Worm (Caenorhabditis elegans) whole organism, young adult: ENCODE results near the gene F40H3.1.

Experiments used
- B0336.3 ChIP-seq: fragments of 200-800 bp; sonication (Bioruptor generic); IDR thresholded peaks from 2 replicates; pipeline ENCODE4 v1.3.6; 2022; ENCODE audit warnings: missing genetic modification characterization, missing compliant biosample characterization
- D2030.7 ChIP-seq: fragments of 200-800 bp; sonication (Bioruptor generic); IDR thresholded peaks from 2 replicates; pipeline ENCODE4 v1.3.6; 2022; ENCODE audit warnings: missing genetic modification reagents, missing genetic modification characterization, missing compliant biosample characterization
- F22D6.2 ChIP-seq: sonication (generic microtip); optimal IDR thresholded peaks from 2 replicates; lab custom pipeline; 2016; ENCODE audit warnings: mild to moderate bottlenecking, missing genetic modification characterization, missing compliant biosample characterization
- F37B4.10 ChIP-seq: fragments of 200-800 bp; sonication (Bioruptor generic); IDR thresholded peaks from 2 replicates; pipeline ENCODE4 v1.3.6; 2022; ENCODE audit warnings: missing genetic modification characterization, missing compliant biosample characterization
- F39B2.1 ChIP-seq: fragments of 200-800 bp; sonication (Bioruptor generic); IDR thresholded peaks from 2 replicates; pipeline ENCODE4 v1.3.6; 2022; ENCODE audit warnings: missing genetic modification reagents, missing genetic modification characterization, missing compliant biosample characterization
- F55B11.4 ChIP-seq: sonication (generic microtip); optimal IDR thresholded peaks from 2 replicates; lab custom pipeline; 2016; ENCODE audit warnings: missing compliant biosample characterization, missing genetic modification characterization, borderline replicate concordance; ENCODE audit not compliant: insufficient read depth
- Y67H2A.10 ChIP-seq: fragments of 200-800 bp; sonication (Bioruptor generic); conservative IDR thresholded peaks from 2 replicates; pipeline ENCODE4 v1.3.6; 2022; ENCODE audit warnings: missing genetic modification reagents, missing genetic modification characterization, missing compliant biosample characterization
- bed-1 ChIP-seq: fragments of 200-800 bp; sonication (Bioruptor generic); IDR thresholded peaks from 2 replicates; pipeline ENCODE4 v1.3.6; 2022; ENCODE audit warnings: missing genetic modification reagents, missing genetic modification characterization, missing compliant biosample characterization
- cebp-1 ChIP-seq, 2 experiments: fragments of 200-800 bp in 1 of 2; sonication (Bioruptor generic) in 1 of 2; sonication (generic microtip) in 1 of 2; IDR thresholded peaks in 1 of 2; optimal IDR thresholded peaks in 1 of 2; 2 replicates each; pipeline versions ENCODE4 v1.3.6 to Lab custom; 2017 to 2022; ENCODE audit warnings: missing compliant biosample characterization in 2 of 2, missing genetic modification characterization in 2 of 2, mild to moderate bottlenecking in 1 of 2, missing genetic modification reagents in 1 of 2, moderate library complexity in 1 of 2
- ceh-100 ChIP-seq: fragments of 200-800 bp; sonication (Bioruptor generic); IDR thresholded peaks from 2 replicates; pipeline ENCODE4 v1.3.6; 2022; ENCODE audit warnings: missing genetic modification reagents, missing genetic modification characterization, missing compliant biosample characterization
- ceh-40 ChIP-seq: fragments of 200-800 bp; sonication (Bioruptor generic); IDR thresholded peaks from 2 replicates; pipeline ENCODE4 v1.3.6; 2022; ENCODE audit warnings: missing genetic modification characterization, missing compliant biosample characterization
- ceh-79 ChIP-seq: sonication (generic microtip); optimal IDR thresholded peaks from 2 replicates; lab custom pipeline; 2017; ENCODE audit warnings: mild to moderate bottlenecking, missing genetic modification characterization, missing compliant biosample characterization
- ceh-91 ChIP-seq: fragments of 200-800 bp; sonication (Bioruptor generic); IDR thresholded peaks from 2 replicates; pipeline ENCODE4 v1.3.6; 2022; ENCODE audit warnings: missing genetic modification reagents, missing genetic modification characterization, missing compliant biosample characterization
- die-1 ChIP-seq: sonication (generic microtip); optimal IDR thresholded peaks from 2 replicates; lab custom pipeline; 2016; ENCODE audit warnings: missing genotype, mild to moderate bottlenecking, missing genetic modification characterization, missing compliant biosample characterization
- dpff-1 ChIP-seq: sonication (generic microtip); optimal IDR thresholded peaks from 2 replicates; lab custom pipeline; 2017; ENCODE audit warnings: mild to moderate bottlenecking, missing genetic modification characterization, missing compliant biosample characterization
- egl-44 ChIP-seq: fragments of 200-800 bp; sonication (Bioruptor generic); IDR thresholded peaks from 2 replicates; pipeline ENCODE4 v1.3.6; 2022; ENCODE audit warnings: missing genetic modification reagents, missing genetic modification characterization, missing compliant biosample characterization
- hlh-12 ChIP-seq: sonication (generic microtip); optimal IDR thresholded peaks from 2 replicates; lab custom pipeline; 2016; ENCODE audit warnings: missing genetic modification characterization, missing compliant biosample characterization
- hmg-20 ChIP-seq: fragments of 200-800 bp; sonication (Bioruptor generic); IDR thresholded peaks from 2 replicates; pipeline ENCODE4 v1.3.6; 2022; ENCODE audit warnings: missing genetic modification reagents, missing genetic modification characterization, missing compliant biosample characterization
- hrde-1 ChIP-seq: sonication (generic microtip); optimal IDR thresholded peaks from 2 replicates; lab custom pipeline; 2016; ENCODE audit warnings: missing genetic modification characterization, mild to moderate bottlenecking, missing compliant biosample characterization, moderate library complexity, missing genotype, missing genetic modification reagents, borderline replicate concordance
- let-526 ChIP-seq: fragments of 200-800 bp; sonication (Bioruptor generic); IDR thresholded peaks from 2 replicates; pipeline ENCODE4 v1.3.6; 2022; ENCODE audit warnings: missing genetic modification reagents, missing genetic modification characterization, missing compliant biosample characterization
- let-607 ChIP-seq, 2 experiments: fragments of 200-800 bp in 1 of 2; sonication (Bioruptor generic) in 1 of 2; sonication (generic microtip) in 1 of 2; optimal IDR thresholded peaks; 2 replicates each; lab custom pipeline; 2016 to 2018; ENCODE audit warnings: mild to moderate bottlenecking in 2 of 2, missing compliant biosample characterization in 2 of 2, missing genetic modification characterization in 2 of 2, moderate library complexity in 2 of 2, missing genotype in 1 of 2
- lin-35 ChIP-seq, 3 experiments: fragments of 150-350 bp in 2 of 3; sonication (generic microtip) in 1 of 3; optimal IDR thresholded peaks; 2 replicates each; lab custom pipeline; 2014 to 2018; ENCODE audit warnings: missing biosample characterization in 3 of 3, missing genetic modification characterization in 3 of 3, missing genetic modification reagents in 3 of 3
- lir-1 ChIP-seq: fragments of 200-800 bp; sonication (Bioruptor generic); conservative IDR thresholded peaks from 2 replicates; pipeline ENCODE4 v1.3.6; 2022; ENCODE audit warnings: missing genetic modification reagents, missing genetic modification characterization, missing compliant biosample characterization
- lsl-1 ChIP-seq: fragments of 200-800 bp; sonication (Bioruptor generic); optimal IDR thresholded peaks from 2 replicates; lab custom pipeline; 2018; ENCODE audit warnings: mild to moderate bottlenecking, missing genetic modification characterization, moderate library complexity, missing compliant biosample characterization
- madf-6 ChIP-seq: fragments of 200-800 bp; sonication (Bioruptor generic); IDR thresholded peaks from 2 replicates; pipeline ENCODE4 v1.3.6; 2022; ENCODE audit warnings: missing genetic modification reagents, missing genetic modification characterization, missing compliant biosample characterization
- nfya-1 ChIP-seq: sonication (generic microtip); optimal IDR thresholded peaks from 2 replicates; lab custom pipeline; 2017; ENCODE audit warnings: antibody characterized with exemption, missing compliant biosample characterization, missing genetic modification characterization, borderline replicate concordance; ENCODE audit not compliant: insufficient read depth
- nfya-2 ChIP-seq: fragments of 200-800 bp; sonication (Bioruptor generic); IDR thresholded peaks from 2 replicates; pipeline ENCODE4 v1.3.6; 2022; ENCODE audit warnings: missing genetic modification reagents, missing genetic modification characterization, missing compliant biosample characterization
- nhr-179 ChIP-seq: sonication (generic microtip); optimal IDR thresholded peaks from 2 replicates; lab custom pipeline; 2016; ENCODE audit warnings: mild to moderate bottlenecking, missing genetic modification characterization, missing compliant biosample characterization
- nhr-27 ChIP-seq: fragments of 200-800 bp; sonication (Bioruptor generic); optimal IDR thresholded peaks from 2 replicates; lab custom pipeline; 2018; ENCODE audit warnings: mild to moderate bottlenecking, missing genetic modification characterization, moderate library complexity, missing compliant biosample characterization
- pbrm-1 ChIP-seq: fragments of 200-800 bp; sonication (Bioruptor generic); IDR thresholded peaks from 2 replicates; pipeline ENCODE4 v1.3.6; 2022; ENCODE audit warnings: missing genetic modification reagents, missing genetic modification characterization, missing compliant biosample characterization
- pha-4 ChIP-seq: fragments of 150-350 bp; sonication (generic microtip); optimal IDR thresholded peaks from 2 replicates; lab custom pipeline; 2014; ENCODE audit warnings: missing biosample characterization, missing genetic modification reagents, missing genetic modification characterization
- rcor-1 ChIP-seq: fragments of 200-800 bp; sonication (Bioruptor generic); IDR thresholded peaks from 2 replicates; pipeline ENCODE4 v1.3.6; 2022; ENCODE audit warnings: missing genetic modification reagents, missing genetic modification characterization, missing compliant biosample characterization
- rec-8 ChIP-seq, 2 experiments: sonication (generic microtip); optimal IDR thresholded peaks; 2 replicates each; lab custom pipeline; 2016; ENCODE audit warnings: mild to moderate bottlenecking in 2 of 2, missing genetic modification characterization in 2 of 2, missing genetic modification reagents in 2 of 2, missing genotype in 2 of 2, missing biosample characterization in 1 of 2, missing compliant biosample characterization in 1 of 2, moderate library complexity in 1 of 2
- rpc-1 ChIP-seq, 2 experiments: fragments of 150-350 bp in 1 of 2; sonication (generic microtip) in 1 of 2; optimal IDR thresholded peaks; 2 replicates each; lab custom pipeline; 2014 to 2018; ENCODE audit warnings: missing biosample characterization in 1 of 2, missing genetic modification characterization in 1 of 2, missing genetic modification reagents in 1 of 2, missing genotype in 1 of 2
- snpc-1.3 ChIP-seq: sonication (generic microtip); optimal IDR thresholded peaks from 2 replicates; lab custom pipeline; 2017; ENCODE audit warnings: missing genetic modification characterization, mild to moderate bottlenecking, missing compliant biosample characterization, antibody characterized with exemption, moderate library complexity, missing genotype, missing genetic modification reagents; ENCODE audit not compliant: insufficient read depth
- snpc-3.4 ChIP-seq: sonication (generic microtip); optimal IDR thresholded peaks from 2 replicates; lab custom pipeline; 2017; ENCODE audit warnings: missing genetic modification characterization, mild to moderate bottlenecking, missing compliant biosample characterization, antibody characterized with exemption, moderate library complexity, missing genotype, missing genetic modification reagents
- somi-1 ChIP-seq: fragments of 200-800 bp; sonication (Bioruptor generic); optimal IDR thresholded peaks from 2 replicates; lab custom pipeline; 2018; ENCODE audit warnings: mild to moderate bottlenecking, missing genetic modification characterization, missing compliant biosample characterization
- sptf-2 ChIP-seq: fragments of 200-800 bp; sonication (Bioruptor generic); optimal IDR thresholded peaks from 2 replicates; lab custom pipeline; 2018; ENCODE audit warnings: mild to moderate bottlenecking, missing genetic modification characterization, missing compliant biosample characterization
- tlf-1 ChIP-seq: fragments of 200-800 bp; sonication (Bioruptor generic); optimal IDR thresholded peaks from 2 replicates; lab custom pipeline; 2018; ENCODE audit warnings: mild to moderate bottlenecking, missing genetic modification characterization, missing compliant biosample characterization
- xnd-1 ChIP-seq: sonication (generic microtip); optimal IDR thresholded peaks from 2 replicates; lab custom pipeline; 2016; ENCODE audit warnings: missing genotype, missing genetic modification reagents, missing genetic modification characterization, missing compliant biosample characterization
- ztf-18 ChIP-seq: sonication (generic microtip); optimal IDR thresholded peaks from 2 replicates; lab custom pipeline; 2016; ENCODE audit warnings: missing genotype, mild to moderate bottlenecking, missing genetic modification characterization, missing compliant biosample characterization
- ztf-25 ChIP-seq: fragments of 200-800 bp; sonication (Bioruptor generic); IDR thresholded peaks from 2 replicates; pipeline ENCODE4 v1.3.6; 2022; ENCODE audit warnings: missing genetic modification reagents, missing genetic modification characterization, missing compliant biosample characterization
- ztf-3 ChIP-seq: fragments of 200-800 bp; sonication (Bioruptor generic); optimal IDR thresholded peaks from 2 replicates; lab custom pipeline; 2018; ENCODE audit warnings: mild to moderate bottlenecking, missing genetic modification characterization, missing compliant biosample characterization
- ztf-6 ChIP-seq: fragments of 200-800 bp; sonication (Bioruptor generic); IDR thresholded peaks from 2 replicates; pipeline ENCODE4 v1.3.6; 2022; ENCODE audit warnings: missing genetic modification reagents, missing genetic modification characterization, missing compliant biosample characterization

F40H3.1 gene

ce11 chrII:6158111-6158510 lies 21.5 kb upstream of the F40H3.1 start:
- TF ChIP-seq lsl-1 (GFP tag; lab: Kevin White, UChicago) (no peak), ztf-25 (GFP tag; lab: Robert Waterston, UW) (no peak), let-526 (GFP tag; lab: Robert Waterston, UW) (no peak), snpc-3.4 (tag; lab: Kevin White, UChicago) (no peak), tlf-1 (GFP tag; lab: Kevin White, UChicago) (no peak), madf-6 (no peak), hlh-12 (tag; lab: Kevin White, UChicago) (no peak), somi-1 (GFP tag; lab: Kevin White, UChicago) (no peak), F39B2.1 (GFP tag; lab: Robert Waterston, UW) (no peak), F22D6.2 (tag; lab: Kevin White, UChicago) (no peak), F37B4.10 (no peak), xnd-1 (tag; lab: Kevin White, UChicago) (no peak), die-1 (tag; lab: Kevin White, UChicago) (no peak), egl-44 (GFP tag; lab: Robert Waterston, UW) (no peak), B0336.3 (GFP tag; lab: Robert Waterston, UW) (no peak), snpc-1.3 (tag; lab: Kevin White, UChicago) (no peak)
- TF ChIP-seq, all 124 proteins: peak for 0

- no peak for TF ChIP-seq xnd-1 (tag; lab: Kevin White, UChicago)
- TF ChIP-seq rcor-1 (GFP tag; lab: Robert Waterston, UW): no peak
- TF ChIP-seq F22D6.2 (tag; lab: Kevin White, UChicago): no peak
- TF ChIP-seq hlh-12 (tag; lab: Kevin White, UChicago): no peak
- TF ChIP-seq pha-4 (tag; lab: Kevin White, UChicago): no peak
- TF ChIP-seq nhr-27 (tag; lab: Kevin White, UChicago): no peak
- no peak for TF ChIP-seq lir-1 (GFP tag; lab: Robert Waterston, UW)
- TF ChIP-seq ceh-40 (GFP tag; lab: Robert Waterston, UW): no peak
- no peak for TF ChIP-seq egl-44 (GFP tag; lab: Robert Waterston, UW)
- no peak for TF ChIP-seq hrde-1
- no peak for TF ChIP-seq let-607 (tag; optimal IDR thresholded peaks at IDR 0.05; lab: Kevin White, UChicago)
- TF ChIP-seq Y67H2A.10 (GFP tag; lab: Robert Waterston, UW): no peak
- no peak for TF ChIP-seq F55B11.4
- no peak for TF ChIP-seq pbrm-1 (GFP tag; lab: Robert Waterston, UW)
- no peak for TF ChIP-seq ztf-6
- TF ChIP-seq ceh-79 (tag; lab: Kevin White, UChicago): no peak
- no peak for TF ChIP-seq dpff-1 (tag; lab: Kevin White, UChicago)
- no peak for TF ChIP-seq ztf-3 (GFP tag; lab: Kevin White, UChicago)
- TF ChIP-seq nfya-1 (tag; lab: Kevin White, UChicago): no peak
- no peak for TF ChIP-seq lin-35 (GFP tag; optimal IDR thresholded peaks at IDR 0.05; lab: Kevin White, UChicago)
These were observed 18.6 kb upstream of the F40H3.1 start, which contains the start of gene exp-1 for ce11 chrII:6160994-6161393. Gene exp-1 (minus strand): TSS chrII:6161094.

- TF ChIP-seq nfya-2 (GFP tag; lab: Robert Waterston, UW) (no peak), hmg-20 (no peak), ceh-100 (GFP tag; lab: Robert Waterston, UW) (no peak), rec-8 (tag; optimal IDR thresholded peaks at IDR 0.05; lab: Kevin White, UChicago) (no peak), nhr-179 (tag; lab: Kevin White, UChicago) (no peak), ceh-91 (GFP tag; lab: Robert Waterston, UW) (no peak), bed-1 (GFP tag; lab: Robert Waterston, UW) (no peak), hrde-1 (no peak), D2030.7 (no peak), cebp-1 (GFP tag; IDR thresholded peaks at IDR 0.05; lab: Robert Waterston, UW) (no peak), cebp-1 (tag; optimal IDR thresholded peaks at IDR 0.05; lab: Kevin White, UChicago) (no peak), F37B4.10 (no peak), rpc-1 (optimal IDR thresholded peaks at IDR 0.05; lab: Kevin White, UChicago) (no peak), rpc-1 (tag; optimal IDR thresholded peaks at IDR 0.05; lab: Kevin White, UChicago) (no peak), sptf-2 (no peak), ceh-79 (tag; lab: Kevin White, UChicago) (no peak), ceh-40 (GFP tag; lab: Robert Waterston, UW) (no peak), ztf-18 (tag; lab: Kevin White, UChicago) (no peak)
These were observed 14.5 kb upstream of the F40H3.1 start for ce11 chrII:6165152-6165551.
